Worm (Caenorhabditis elegans) whole organism, late embryonic: ENCODE results near the gene C39E9.8.

ENCODE experiments used
- C38D4.7 ChIP-seq: fragments of 200-800 bp; sonication (Bioruptor generic); optimal IDR thresholded peaks from 2 replicates; lab custom pipeline; 2018; ENCODE audit warnings: mild to moderate bottlenecking, missing genetic modification characterization, moderate library complexity, missing compliant biosample characterization
- F13H6.1 ChIP-seq: sonication (generic microtip); optimal IDR thresholded peaks from 2 replicates; lab custom pipeline; 2016; ENCODE audit warnings: missing genetic modification characterization, missing compliant biosample characterization
- T23F11.4 ChIP-seq: fragments of 200-800 bp; sonication (Bioruptor generic); optimal IDR thresholded peaks from 2 replicates; lab custom pipeline; 2018; ENCODE audit warnings: mild to moderate bottlenecking, missing genetic modification characterization, missing compliant biosample characterization
- Y22D7AL.16 ChIP-seq: sonication (generic microtip); optimal IDR thresholded peaks from 2 replicates; lab custom pipeline; 2016; ENCODE audit warnings: missing genetic modification characterization, missing compliant biosample characterization
- ama-1 ChIP-seq: fragments of 150-350 bp; optimal IDR thresholded peaks from 2 replicates; lab custom pipeline; 2014
- ceh-19 ChIP-seq: fragments of 200-800 bp; sonication (Bioruptor generic); optimal IDR thresholded peaks from 2 replicates; lab custom pipeline; 2018; ENCODE audit warnings: mild to moderate bottlenecking, missing genetic modification characterization, missing compliant biosample characterization
- ceh-22 ChIP-seq: sonication (generic microtip); optimal IDR thresholded peaks from 2 replicates; lab custom pipeline; 2017; ENCODE audit warnings: missing biosample characterization, missing genetic modification characterization
- ceh-31 ChIP-seq: sonication (generic microtip); optimal IDR thresholded peaks from 2 replicates; lab custom pipeline; 2016; ENCODE audit warnings: missing genetic modification characterization, missing compliant biosample characterization
- ceh-34 ChIP-seq: sonication (generic microtip); optimal IDR thresholded peaks from 2 replicates; lab custom pipeline; 2016; ENCODE audit warnings: mild to moderate bottlenecking, missing genetic modification characterization, missing compliant biosample characterization
- ceh-48 ChIP-seq: sonication (generic microtip); optimal IDR thresholded peaks from 2 replicates; lab custom pipeline; 2016; ENCODE audit warnings: missing genetic modification characterization, inconsistent platforms, missing compliant biosample characterization
- ceh-6 ChIP-seq: fragments of 200-800 bp; sonication (Bioruptor generic); optimal IDR thresholded peaks from 2 replicates; lab custom pipeline; 2018; ENCODE audit warnings: mild to moderate bottlenecking, missing genetic modification characterization, missing compliant biosample characterization
- che-1 ChIP-seq: sonication (generic microtip); optimal IDR thresholded peaks from 2 replicates; lab custom pipeline; 2016; ENCODE audit warnings: mild to moderate bottlenecking, missing genetic modification characterization, missing compliant biosample characterization
- elt-2 ChIP-seq: sonication (generic microtip); optimal IDR thresholded peaks from 2 replicates; lab custom pipeline; 2016; ENCODE audit warnings: missing genetic modification reagents, missing genetic modification characterization, missing compliant biosample characterization
- elt-4 ChIP-seq: sonication (generic microtip); optimal IDR thresholded peaks from 2 replicates; lab custom pipeline; 2016; ENCODE audit warnings: missing genetic modification characterization, missing compliant biosample characterization
- ets-4 ChIP-seq: sonication (generic microtip); optimal IDR thresholded peaks from 2 replicates; lab custom pipeline; 2016; ENCODE audit warnings: missing genetic modification characterization, missing compliant biosample characterization
- fax-1 ChIP-seq: sonication (generic microtip); optimal IDR thresholded peaks from 2 replicates; lab custom pipeline; 2016; ENCODE audit warnings: missing genotype, missing genetic modification characterization, missing compliant biosample characterization
- fkh-10 ChIP-seq: fragments of 150-350 bp; optimal IDR thresholded peaks from 2 replicates; lab custom pipeline; 2014; ENCODE audit warnings: missing biosample characterization, missing genetic modification reagents, missing genetic modification characterization
- fkh-6 ChIP-seq: sonication (generic microtip); optimal IDR thresholded peaks from 2 replicates; lab custom pipeline; 2016; ENCODE audit warnings: missing genetic modification characterization, missing compliant biosample characterization
- hlh-15 ChIP-seq: sonication (generic microtip); optimal IDR thresholded peaks from 2 replicates; lab custom pipeline; 2016; ENCODE audit warnings: missing genetic modification characterization, missing compliant biosample characterization
- hlh-30 ChIP-seq: sonication (generic microtip); optimal IDR thresholded peaks from 2 replicates; lab custom pipeline; 2017; ENCODE audit warnings: antibody characterized with exemption, missing genetic modification characterization, missing compliant biosample characterization; ENCODE audit not compliant: insufficient read depth
- hlh-8 ChIP-seq: sonication (generic microtip); optimal IDR thresholded peaks from 2 replicates; lab custom pipeline; 2016; ENCODE audit warnings: missing genotype, missing genetic modification characterization, missing compliant biosample characterization
- lim-6 ChIP-seq: sonication (generic microtip); optimal IDR thresholded peaks from 2 replicates; lab custom pipeline; 2016; ENCODE audit warnings: missing genetic modification characterization, missing compliant biosample characterization
- mec-3 ChIP-seq: sonication (generic microtip); optimal IDR thresholded peaks from 2 replicates; lab custom pipeline; 2016; ENCODE audit warnings: borderline replicate concordance, missing genetic modification characterization, missing compliant biosample characterization
- nhr-11 ChIP-seq: fragments of 150-350 bp; optimal IDR thresholded peaks from 2 replicates; lab custom pipeline; 2014; ENCODE audit warnings: missing biosample characterization, missing genetic modification characterization
- nhr-232 ChIP-seq: sonication (generic microtip); optimal IDR thresholded peaks from 2 replicates; lab custom pipeline; 2016; ENCODE audit warnings: missing genetic modification characterization, missing compliant biosample characterization
- ref-2 ChIP-seq: sonication (generic microtip); optimal IDR thresholded peaks from 2 replicates; lab custom pipeline; 2016; ENCODE audit warnings: missing genetic modification characterization, missing compliant biosample characterization
- sdc-2 ChIP-seq: sonication (generic microtip); optimal IDR thresholded peaks from 2 replicates; lab custom pipeline; 2016; ENCODE audit warnings: missing genotype, missing genetic modification characterization, missing compliant biosample characterization
- sox-4 ChIP-seq: sonication (generic microtip); optimal IDR thresholded peaks from 2 replicates; lab custom pipeline; 2017; ENCODE audit warnings: mild to moderate bottlenecking, missing genetic modification characterization, inconsistent platforms, missing compliant biosample characterization
- tbx-2 ChIP-seq: sonication (generic microtip); optimal IDR thresholded peaks from 2 replicates; lab custom pipeline; 2016; ENCODE audit warnings: missing genetic modification characterization, missing compliant biosample characterization
- tbx-7 ChIP-seq: sonication (generic microtip); optimal IDR thresholded peaks from 2 replicates; lab custom pipeline; 2016; ENCODE audit warnings: missing genotype, missing genetic modification characterization, missing compliant biosample characterization
- ttx-3 ChIP-seq: sonication (generic microtip); optimal IDR thresholded peaks from 2 replicates; lab custom pipeline; 2016; ENCODE audit warnings: missing genetic modification reagents, missing genetic modification characterization, missing compliant biosample characterization
- unc-42 ChIP-seq: sonication (generic microtip); optimal IDR thresholded peaks from 2 replicates; lab custom pipeline; 2016; ENCODE audit warnings: missing genotype, missing genetic modification characterization, missing compliant biosample characterization
- unc-55 ChIP-seq: sonication (generic microtip); optimal IDR thresholded peaks from 2 replicates; lab custom pipeline; 2017; ENCODE audit warnings: missing biosample characterization, missing genetic modification reagents, missing genetic modification characterization
- unc-86 ChIP-seq: sonication (generic microtip); optimal IDR thresholded peaks from 2 replicates; lab custom pipeline; 2016; ENCODE audit warnings: missing genetic modification characterization, missing compliant biosample characterization

C39E9.8 gene

DNA sequence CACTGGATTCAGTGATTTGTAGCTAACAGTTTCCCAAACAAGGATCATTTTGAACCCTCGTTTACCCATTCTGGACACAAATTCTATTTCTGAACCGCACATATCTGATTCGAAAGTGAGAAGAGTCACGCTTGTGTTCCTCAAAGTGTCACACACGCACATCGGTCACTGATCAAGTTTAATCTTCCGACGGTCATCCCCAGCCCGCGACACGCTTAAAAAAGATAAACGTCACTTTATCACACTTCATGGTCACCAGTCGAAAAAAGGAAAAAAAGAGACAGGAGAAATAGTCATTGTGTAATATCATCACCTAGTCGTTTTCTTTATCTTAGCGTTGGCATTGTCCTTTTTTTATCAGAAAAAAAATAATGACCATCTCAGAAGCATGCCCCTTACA lies 1.6 kb upstream of the C39E9.8 start:
- TF ChIP-seq unc-86 (tag; lab: Kevin White, UChicago): no peak
- TF ChIP-seq ceh-6 (GFP tag; lab: Kevin White, UChicago): no peak
- TF ChIP-seq ceh-48 (tag; lab: Kevin White, UChicago): no peak
- TF ChIP-seq fax-1 (tag; lab: Kevin White, UChicago): no peak
- no peak for TF ChIP-seq ceh-19
- TF ChIP-seq tbx-7 (tag; lab: Kevin White, UChicago): no peak
- no peak for TF ChIP-seq unc-42 (tag; lab: Kevin White, UChicago)
- TF ChIP-seq, all 69 proteins: peak for 0

DNA sequence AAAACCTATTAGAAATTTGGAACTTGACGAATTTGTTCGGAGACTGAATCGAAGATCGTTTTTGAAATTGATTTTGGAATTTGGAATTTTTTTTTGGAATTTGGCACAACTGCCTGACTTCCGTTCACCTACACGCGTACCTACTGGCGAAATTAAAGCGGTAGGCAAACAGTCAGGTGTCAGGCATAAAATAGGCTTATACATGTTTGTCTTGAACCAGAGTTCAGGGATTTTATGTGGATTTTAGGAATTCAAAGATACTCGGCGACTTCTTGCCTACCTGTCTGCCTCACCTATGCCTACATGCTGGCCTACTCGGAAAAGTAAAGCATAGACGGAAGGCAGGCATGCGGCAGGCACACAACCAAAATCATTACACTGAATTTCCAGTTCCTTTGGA lies 904 bp upstream of the C39E9.8 start:
- no peak for TF ChIP-seq sdc-2 (tag; lab: Kevin White, UChicago)
- no peak for TF ChIP-seq hlh-8 (tag; lab: Kevin White, UChicago)
- TF ChIP-seq Y22D7AL.16 (tag; lab: Kevin White, UChicago): no peak
- no peak for TF ChIP-seq tbx-2
- TF ChIP-seq ceh-48 (tag; lab: Kevin White, UChicago): no peak
- no peak for TF ChIP-seq ama-1
- TF ChIP-seq C38D4.7 (GFP tag; lab: Kevin White, UChicago): no peak
- no peak for TF ChIP-seq elt-2
- TF ChIP-seq ceh-19: no peak
- TF ChIP-seq ceh-34 (tag; lab: Kevin White, UChicago): no peak
- no peak for TF ChIP-seq unc-55 (GFP tag; lab: Kevin White, UChicago)
- no peak for TF ChIP-seq hlh-15 (tag; lab: Kevin White, UChicago)
- no peak for TF ChIP-seq hlh-30
- no peak for TF ChIP-seq fkh-10 (GFP tag; lab: Kevin White, UChicago)
- no peak for TF ChIP-seq mec-3 (tag; lab: Kevin White, UChicago)
- TF ChIP-seq fkh-6 (tag; lab: Kevin White, UChicago): no peak
- no peak for TF ChIP-seq unc-42 (tag; lab: Kevin White, UChicago)

DNA sequence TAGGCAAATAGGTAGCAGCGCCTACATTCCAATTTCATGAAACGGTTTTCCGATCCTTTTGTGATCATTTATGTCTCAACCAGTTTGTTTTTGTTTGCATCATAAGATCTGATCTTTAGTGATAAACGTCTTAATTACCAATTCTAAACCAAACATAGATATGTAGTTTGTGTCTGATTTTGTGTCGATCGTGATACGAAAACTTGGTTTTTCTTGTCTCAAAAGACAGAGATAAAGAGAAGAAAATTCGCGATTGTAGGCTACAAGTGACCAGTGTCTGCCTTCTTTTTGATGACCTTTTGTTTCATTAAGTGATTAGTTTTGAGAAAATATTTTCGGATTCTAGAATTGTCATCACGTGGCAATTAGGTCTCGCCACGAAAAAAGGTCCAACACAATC lies 939 bp downstream of the C39E9.8 start:
- TF ChIP-seq ttx-3 (tag; lab: Kevin White, UChicago) (no peak), hlh-15 (tag; lab: Kevin White, UChicago) (no peak), che-1 (tag; lab: Kevin White, UChicago) (no peak), C38D4.7 (GFP tag; lab: Kevin White, UChicago) (no peak)
- TF ChIP-seq, all 69 proteins: peak for 0

DNA sequence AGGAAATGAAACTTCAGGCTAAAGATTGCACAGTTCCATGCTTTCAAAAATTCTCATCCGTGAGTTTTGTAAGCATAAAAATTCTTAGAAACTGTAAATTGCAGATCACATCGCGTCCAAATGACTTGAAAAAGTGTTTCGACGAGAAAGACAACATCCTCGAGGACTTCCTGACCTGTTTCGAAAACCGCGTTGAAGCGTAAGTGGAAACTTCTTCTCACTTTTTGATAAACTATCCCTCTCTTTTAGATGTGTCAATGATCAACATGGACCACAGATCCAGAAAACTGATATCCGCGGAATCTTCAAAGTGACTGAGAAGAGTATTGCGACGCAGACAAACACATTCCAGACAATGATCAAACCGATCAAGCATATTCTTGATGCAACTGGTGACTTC lies 1.6 kb downstream of the C39E9.8 start:
- no peak for TF ChIP-seq sdc-2 (tag; lab: Kevin White, UChicago)
- no peak for TF ChIP-seq nhr-232 (tag; lab: Kevin White, UChicago)
- TF ChIP-seq nhr-11 (tag; lab: Kevin White, UChicago): no peak
- no peak for TF ChIP-seq fax-1 (tag; lab: Kevin White, UChicago)
- TF ChIP-seq T23F11.4 (GFP tag; lab: Kevin White, UChicago): no peak
- TF ChIP-seq ets-4 (tag; lab: Kevin White, UChicago): no peak
- no peak for TF ChIP-seq lim-6 (tag; lab: Kevin White, UChicago)
- no peak for TF ChIP-seq ceh-34 (tag; lab: Kevin White, UChicago)
- no peak for TF ChIP-seq sox-4 (tag; lab: Kevin White, UChicago)
- no peak for TF ChIP-seq ref-2 (tag; lab: Kevin White, UChicago)
- TF ChIP-seq fkh-10 (GFP tag; lab: Kevin White, UChicago): no peak
- TF ChIP-seq ceh-31 (tag; lab: Kevin White, UChicago): no peak
- TF ChIP-seq, all 69 proteins: peak for 0

DNA sequence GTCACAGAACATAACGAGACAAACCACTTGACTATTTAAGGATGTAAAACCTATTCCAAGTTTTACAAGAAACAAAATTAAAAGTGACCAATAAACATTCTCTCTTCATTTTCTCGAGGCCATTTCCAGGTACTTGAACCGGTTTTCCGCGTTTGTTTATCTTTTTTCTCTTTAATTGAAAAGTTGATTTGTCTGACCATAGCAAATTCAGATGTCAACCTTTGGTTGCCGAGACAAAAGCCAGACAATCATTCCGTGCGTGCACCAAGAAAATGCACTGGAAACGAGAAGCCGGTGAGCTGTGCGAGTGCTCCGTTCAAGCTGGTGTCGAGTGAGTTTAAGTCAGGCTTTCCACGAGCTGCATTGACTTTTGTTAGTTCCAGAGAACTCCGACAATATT lies 2.9 kb downstream of the C39E9.8 start:
- TF ChIP-seq elt-4: no peak
- no peak for TF ChIP-seq hlh-8 (tag; lab: Kevin White, UChicago)
- no peak for TF ChIP-seq nhr-11 (tag; lab: Kevin White, UChicago)
- TF ChIP-seq F13H6.1: no peak
- no peak for TF ChIP-seq hlh-30
- no peak for TF ChIP-seq ceh-6 (GFP tag; lab: Kevin White, UChicago)
- no peak for TF ChIP-seq ceh-22 (tag; lab: Kevin White, UChicago)
- TF ChIP-seq ttx-3 (tag; lab: Kevin White, UChicago): no peak
